Fruit fly (Drosophila melanogaster) whole organism, embryonic: ENCODE measurements around the gene lap.

Experiments used
- Bdp1 ChIP-seq: fragments of 200-800 bp; sonication (Bioruptor generic); optimal IDR thresholded peaks from 3 replicates; lab custom pipeline; 2016; ENCODE audit warnings: missing biosample characterization, missing genetic modification characterization
- Bgb ChIP-seq: fragments of 200-800 bp; sonication (Bioruptor generic); IDR thresholded peaks from 2 replicates; pipeline ENCODE4 v1.3.6; 2022; ENCODE audit warnings: missing biosample characterization, missing genetic modification characterization; ENCODE audit not compliant: partially characterized antibody
- CG10274 ChIP-seq: fragments of 200-800 bp; sonication (Bioruptor generic); optimal IDR thresholded peaks from 3 replicates; lab custom pipeline; 2017; ENCODE audit warnings: missing biosample characterization, mild to moderate bottlenecking, missing genetic modification characterization
- CG10565 ChIP-seq: fragments of 200-800 bp; sonication (Bioruptor generic); optimal IDR thresholded peaks from 3 replicates; lab custom pipeline; 2016; ENCODE audit warnings: missing biosample characterization, mild to moderate bottlenecking, missing genetic modification characterization
- CG11456 ChIP-seq: fragments of 200-800 bp; sonication (Bioruptor generic); IDR thresholded peaks from 3 replicates; pipeline ENCODE4 v1.3.6; 2022; ENCODE audit warnings: missing biosample characterization, missing genetic modification characterization
- CG11504 ChIP-seq: fragments of 200-800 bp; sonication (Bioruptor generic); optimal IDR thresholded peaks from 3 replicates; lab custom pipeline; 2019; ENCODE audit warnings: missing biosample characterization, mild to moderate bottlenecking, missing genetic modification characterization, moderate library complexity
- CG13123 ChIP-seq: fragments of 200-800 bp; sonication (Bioruptor generic); optimal IDR thresholded peaks from 2 replicates; lab custom pipeline; 2016; ENCODE audit warnings: missing biosample characterization, missing genetic modification characterization
- CG1602 ChIP-seq: fragments of 200-800 bp; sonication (Bioruptor generic); optimal IDR thresholded peaks from 3 replicates; lab custom pipeline; 2016; ENCODE audit warnings: missing biosample characterization, missing genetic modification characterization
- CG17568 ChIP-seq: fragments of 200-800 bp; sonication (Bioruptor generic); optimal IDR thresholded peaks from 2 replicates; lab custom pipeline; 2018; ENCODE audit warnings: missing biosample characterization, mild to moderate bottlenecking, missing genetic modification characterization, moderate library complexity
- CG2199 ChIP-seq: fragments of 200-800 bp; sonication (Bioruptor generic); IDR thresholded peaks from 3 replicates; pipeline ENCODE4 v1.3.6; 2022; ENCODE audit warnings: missing biosample characterization, missing genetic modification characterization
- CG4360 ChIP-seq: fragments of 200-800 bp; sonication (Bioruptor generic); IDR thresholded peaks from 2 replicates; pipeline ENCODE4 v1.3.6; 2022; ENCODE audit warnings: missing biosample characterization, missing genetic modification characterization
- CG43689 ChIP-seq: fragments of 200-800 bp; sonication (Bioruptor generic); IDR thresholded peaks from 2 replicates; pipeline ENCODE4 v1.3.6; 2022; ENCODE audit warnings: missing biosample characterization, missing genetic modification characterization
- CG7928 ChIP-seq: fragments of 200-800 bp; sonication (Bioruptor generic); optimal IDR thresholded peaks from 2 replicates; lab custom pipeline; 2017; ENCODE audit warnings: missing biosample characterization, mild to moderate bottlenecking, missing genetic modification characterization
- CG7963 ChIP-seq: fragments of 200-800 bp; sonication (Bioruptor generic); IDR thresholded peaks from 3 replicates; pipeline ENCODE4 v1.3.6; 2022; ENCODE audit warnings: missing biosample characterization, missing genetic modification characterization; ENCODE audit not compliant: partially characterized antibody
- CG8290 ChIP-seq, 3 experiments: fragments of 200-800 bp; sonication (Bioruptor generic); optimal IDR thresholded peaks; 2 replicates each; lab custom pipeline; 2016 to 2019; ENCODE audit warnings: missing biosample characterization in 3 of 3, missing genetic modification characterization in 3 of 3, mild to moderate bottlenecking in 2 of 3, moderate library complexity in 1 of 3
- CG9609 ChIP-seq: fragments of 200-800 bp; sonication (Bioruptor generic); optimal IDR thresholded peaks from 3 replicates; lab custom pipeline; 2016; ENCODE audit warnings: missing biosample characterization, missing genetic modification characterization
- Dll ChIP-seq: fragments of 200-800 bp; sonication (Bioruptor generic); IDR thresholded peaks from 4 replicates; pipeline ENCODE4 v1.3.6; 2022; ENCODE audit warnings: missing biosample characterization, missing genetic modification characterization; ENCODE audit not compliant: partially characterized antibody
- Doc3 ChIP-seq: fragments of 200-800 bp; sonication (Bioruptor generic); IDR thresholded peaks from 3 replicates; pipeline ENCODE4 v1.3.6; 2022; ENCODE audit warnings: missing biosample characterization, missing genetic modification characterization; ENCODE audit not compliant: partially characterized antibody
- Ets65A ChIP-seq: fragments of 200-800 bp; sonication (Bioruptor generic); peaks from one replicate; lab custom pipeline; 2016; ENCODE audit warnings: missing biosample characterization, missing genetic modification characterization
- Fer1 ChIP-seq: fragments of 200-800 bp; sonication (Bioruptor generic); optimal IDR thresholded peaks from 2 replicates; lab custom pipeline; 2017; ENCODE audit warnings: missing biosample characterization, mild to moderate bottlenecking, missing genetic modification characterization
- Fer2 ChIP-seq: fragments of 200-800 bp; sonication (Bioruptor generic); optimal IDR thresholded peaks from 2 replicates; lab custom pipeline; 2018; ENCODE audit warnings: missing biosample characterization, mild to moderate bottlenecking, missing genetic modification characterization, moderate library complexity
- Hr39 ChIP-seq: fragments of >200 bp; optimal IDR thresholded peaks from 2 replicates; lab custom pipeline; 2017
- Lim3 ChIP-seq: fragments of 200-800 bp; sonication (Bioruptor generic); IDR thresholded peaks from 2 replicates; pipeline ENCODE4 v1.3.6; 2022; ENCODE audit warnings: missing biosample characterization, missing genetic modification characterization
- Lpt ChIP-seq: fragments of >200 bp; optimal IDR thresholded peaks from 2 replicates; lab custom pipeline; 2018; ENCODE audit warnings: missing biosample characterization, missing genetic modification characterization
- Mad ChIP-seq: fragments of 200-800 bp; sonication (Bioruptor generic); optimal IDR thresholded peaks from 2 replicates; lab custom pipeline; 2016; ENCODE audit warnings: missing biosample characterization, missing genetic modification characterization
- Med ChIP-seq: fragments of 200-800 bp; sonication (Bioruptor generic); peaks from one replicate; lab custom pipeline; 2016; ENCODE audit warnings: missing biosample characterization, missing genetic modification characterization, mild to moderate bottlenecking, inconsistent platforms, moderate library complexity
- Nf-YB ChIP-seq: fragments of 200-800 bp; sonication (Bioruptor generic); optimal IDR thresholded peaks from 3 replicates; lab custom pipeline; 2019; ENCODE audit warnings: missing biosample characterization, mild to moderate bottlenecking, missing genetic modification characterization, moderate library complexity
- Poxn ChIP-seq: fragments of 200-800 bp; sonication (Bioruptor generic); IDR thresholded peaks from 2 replicates; pipeline ENCODE4 v1.3.6; 2022; ENCODE audit warnings: missing biosample characterization, missing genetic modification characterization
- Rx ChIP-seq: fragments of 200-800 bp; sonication (Bioruptor generic); IDR thresholded peaks from 2 replicates; pipeline ENCODE4 v1.3.6; 2022; ENCODE audit warnings: missing biosample characterization, missing genetic modification characterization
- ara ChIP-seq: fragments of 200-800 bp; sonication (Bioruptor generic); IDR thresholded peaks from 2 replicates; pipeline ENCODE4 v1.3.6; 2022; ENCODE audit warnings: missing biosample characterization, missing genetic modification characterization
- ash1 ChIP-seq: fragments of 200-800 bp; sonication (Bioruptor generic); optimal IDR thresholded peaks from 2 replicates; lab custom pipeline; 2018; ENCODE audit warnings: missing biosample characterization, mild to moderate bottlenecking, missing genetic modification characterization
- az2 ChIP-seq: fragments of 200-800 bp; sonication (Bioruptor generic); optimal IDR thresholded peaks from 3 replicates; lab custom pipeline; 2016; ENCODE audit warnings: missing biosample characterization, missing genetic modification characterization
- bbx ChIP-seq: fragments of 200-800 bp; sonication (Bioruptor generic); IDR thresholded peaks from 2 replicates; pipeline ENCODE4 v1.3.6; 2022; ENCODE audit warnings: missing biosample characterization, missing genetic modification characterization; ENCODE audit not compliant: partially characterized antibody
- cad ChIP-seq: fragments of >200 bp; optimal IDR thresholded peaks from 2 replicates; lab custom pipeline; 2017; ENCODE audit warnings: missing biosample characterization, missing genetic modification characterization
- dati ChIP-seq: fragments of 200-800 bp; sonication (Bioruptor generic); IDR thresholded peaks from 2 replicates; pipeline ENCODE4 v1.3.6; 2022; ENCODE audit warnings: missing biosample characterization, missing genetic modification characterization
- dm ChIP-seq: fragments of 200-800 bp; sonication (Bioruptor generic); optimal IDR thresholded peaks from 3 replicates; lab custom pipeline; 2016; ENCODE audit warnings: missing biosample characterization, missing genetic modification characterization
- dpn ChIP-seq, 2 experiments: fragments of 200-800 bp; sonication (Bioruptor generic); optimal IDR thresholded peaks; 3 replicates each; lab custom pipeline; 2016; ENCODE audit warnings: missing biosample characterization in 2 of 2, missing genetic modification characterization in 2 of 2
- fu2 ChIP-seq: fragments of 200-800 bp; sonication (Bioruptor generic); optimal IDR thresholded peaks from 2 replicates; lab custom pipeline; 2016; ENCODE audit warnings: missing biosample characterization, missing genetic modification characterization
- gsb-n ChIP-seq: fragments of 200-800 bp; sonication (Bioruptor generic); optimal IDR thresholded peaks from 3 replicates; lab custom pipeline; 2018; ENCODE audit warnings: missing biosample characterization, mild to moderate bottlenecking, missing genetic modification characterization
- jigr1 ChIP-seq: fragments of 200-800 bp; sonication (Bioruptor generic); IDR thresholded peaks from 3 replicates; pipeline ENCODE4 v1.3.6; 2022; ENCODE audit warnings: missing biosample characterization, missing genetic modification characterization
- mld ChIP-seq: fragments of 200-800 bp; sonication (Bioruptor generic); IDR thresholded peaks from 3 replicates; pipeline ENCODE4 v1.3.6; 2022; ENCODE audit warnings: missing biosample characterization, missing genetic modification characterization; ENCODE audit not compliant: partially characterized antibody
- nerfin-1 ChIP-seq: fragments of 200-800 bp; sonication (Bioruptor generic); optimal IDR thresholded peaks from 3 replicates; lab custom pipeline; 2019; ENCODE audit warnings: missing biosample characterization, mild to moderate bottlenecking, missing genetic modification characterization, moderate library complexity
- pan ChIP-seq, 4 experiments: fragments of >200 bp in 3 of 4; fragments of 200-800 bp in 1 of 4; sonication (Bioruptor generic) in 1 of 4; optimal IDR thresholded peaks in 3 of 4; IDR thresholded peaks in 1 of 4; 2 replicates each; pipeline versions ENCODE4 v1.3.6 to Lab custom; 2017 to 2022; ENCODE audit warnings: missing biosample characterization in 2 of 4, missing genetic modification characterization in 2 of 4, mixed read lengths in 1 of 4
- pb ChIP-seq: fragments of 200-800 bp; sonication (Bioruptor generic); optimal IDR thresholded peaks from 3 replicates; lab custom pipeline; 2016; ENCODE audit warnings: missing biosample characterization, missing genetic modification characterization
- row ChIP-seq: fragments of 200-800 bp; sonication (Bioruptor generic); IDR thresholded peaks from 3 replicates; pipeline ENCODE4 v1.3.6; 2022; ENCODE audit warnings: missing biosample characterization, missing genetic modification characterization
- slp2 ChIP-seq: fragments of 200-800 bp; sonication (Bioruptor generic); optimal IDR thresholded peaks from 2 replicates; lab custom pipeline; 2016; ENCODE audit warnings: missing biosample characterization, missing genetic modification characterization
- sr ChIP-seq: fragments of 200-800 bp; sonication (Bioruptor generic); IDR thresholded peaks from 3 replicates; pipeline ENCODE4 v1.3.6; 2022; ENCODE audit warnings: missing biosample characterization, missing genetic modification characterization
- tgo ChIP-seq: fragments of 200-800 bp; sonication (Bioruptor generic); IDR thresholded peaks from 3 replicates; pipeline ENCODE4 v1.3.6; 2022; ENCODE audit warnings: missing biosample characterization, missing genetic modification characterization
- wor ChIP-seq: fragments of 200-800 bp; sonication (Bioruptor generic); IDR thresholded peaks from 2 replicates; pipeline ENCODE4 v1.3.6; 2022; ENCODE audit warnings: missing biosample characterization, missing genetic modification characterization
- yki ChIP-seq: fragments of >200 bp; optimal IDR thresholded peaks from 3 replicates; lab custom pipeline; 2018

lap gene

dm6 chr3R:7139188-7140038 is 47.4 kb upstream of the lap start (continued):
- TF ChIP-seq Dll (GFP tag; lab: Robert Waterston, UW) = no peak
- TF ChIP-seq fu2 (GFP tag; lab: Kevin White, UChicago) = no peak
- no peak for TF ChIP-seq dm (GFP tag; lab: Kevin White, UChicago)
- peak; percentile 35 for TF ChIP-seq Med (GFP tag; lab: Kevin White, UChicago)
- no peak for TF ChIP-seq Poxn (GFP tag; lab: Robert Waterston, UW)
- TF ChIP-seq az2 (GFP tag; lab: Kevin White, UChicago) = no peak
- TF ChIP-seq CG1602 (GFP tag; lab: Kevin White, UChicago) = no peak
- TF ChIP-seq CG7928 (GFP tag; lab: Kevin White, UChicago) = no peak
- no peak for TF ChIP-seq slp2 (GFP tag; lab: Kevin White, UChicago)
- TF ChIP-seq Lpt (GFP tag; lab: Kevin White, UChicago) = no peak
- no peak for TF ChIP-seq Fer2
- TF ChIP-seq CG7963 (GFP tag; lab: Robert Waterston, UW) = no peak
- no peak for TF ChIP-seq Lim3 (GFP tag; lab: Robert Waterston, UW)
- no peak for TF ChIP-seq CG10274 (GFP tag; lab: Kevin White, UChicago)
- TF ChIP-seq Ets65A (GFP tag; lab: Kevin White, UChicago) = peak; percentile 65
- no peak for TF ChIP-seq wor (GFP tag; lab: Robert Waterston, UW)
- TF ChIP-seq dpn (GFP tag; optimal IDR thresholded peaks at IDR 0.05; lab: Kevin White, UChicago) = no peak
- no peak for TF ChIP-seq mld
- no peak for TF ChIP-seq gsb-n
- TF ChIP-seq CG8290 (GFP tag; optimal IDR thresholded peaks at IDR 0.05; lab: Kevin White, UChicago) = no peak
- TF ChIP-seq CG8290 (tag; optimal IDR thresholded peaks at IDR 0.05; lab: Kevin White, UChicago) = no peak
- TF ChIP-seq Doc3 = no peak
- no peak for TF ChIP-seq CG11504 (tag; lab: Kevin White, UChicago)
- TF ChIP-seq pan (optimal IDR thresholded peaks at IDR 0.05; lab: Kevin White, UChicago) = no peak
- no peak for TF ChIP-seq pan (GFP tag; optimal IDR thresholded peaks at IDR 0.05 in 1 of 2, IDR thresholded peaks at IDR 0.05 in 1 of 2)
- no peak for TF ChIP-seq yki
- TF ChIP-seq jigr1 (GFP tag; lab: Robert Waterston, UW) = no peak
- no peak for TF ChIP-seq CG43689 (GFP tag; lab: Robert Waterston, UW)
- no peak for TF ChIP-seq row (GFP tag; lab: Robert Waterston, UW)
- TF ChIP-seq ara (GFP tag; lab: Robert Waterston, UW) = no peak
- no peak for TF ChIP-seq dati (GFP tag; lab: Robert Waterston, UW)
- TF ChIP-seq Rx (GFP tag; lab: Robert Waterston, UW) = no peak
- no peak for TF ChIP-seq CG11456 (GFP tag; lab: Robert Waterston, UW)
- TF ChIP-seq CG9609 = no peak
- no peak for TF ChIP-seq pb
- no peak for TF ChIP-seq cad
- peak; percentile 58 for TF ChIP-seq CG4360 (GFP tag; lab: Robert Waterston, UW)
- TF ChIP-seq sr (GFP tag; lab: Robert Waterston, UW) = no peak
- TF ChIP-seq CG17568 = no peak
- no peak for TF ChIP-seq CG13123 (GFP tag; lab: Kevin White, UChicago)
- TF ChIP-seq Nf-YB (GFP tag; lab: Kevin White, UChicago) = peak; percentile 87
- no peak for TF ChIP-seq Bgb (GFP tag; lab: Robert Waterston, UW)
- TF ChIP-seq CG2199 (GFP tag; lab: Robert Waterston, UW) = 0 out of 3 replicates have a peak, but pooled peaks have one; percentile 38
- TF ChIP-seq Hr39 (lab: Kevin White, UChicago) = peak; percentile 29
- TF ChIP-seq bbx = no peak
- no peak for TF ChIP-seq tgo (GFP tag; lab: Robert Waterston, UW)
- no peak for TF ChIP-seq Mad
- peak; percentile 93 for TF ChIP-seq Fer1 (GFP tag; lab: Kevin White, UChicago)
- no peak for TF ChIP-seq Bdp1 (GFP tag; lab: Kevin White, UChicago)
- TF ChIP-seq CG10565 (GFP tag; lab: Kevin White, UChicago) = no peak
- peak; percentile 21 for TF ChIP-seq nerfin-1 (tag; lab: Kevin White, UChicago)
- TF ChIP-seq ash1 (GFP tag; lab: Kevin White, UChicago) = no peak
